Comparison of ENCODE assay signal across 4 worm cellular contexts in the genomic region with DNA sequence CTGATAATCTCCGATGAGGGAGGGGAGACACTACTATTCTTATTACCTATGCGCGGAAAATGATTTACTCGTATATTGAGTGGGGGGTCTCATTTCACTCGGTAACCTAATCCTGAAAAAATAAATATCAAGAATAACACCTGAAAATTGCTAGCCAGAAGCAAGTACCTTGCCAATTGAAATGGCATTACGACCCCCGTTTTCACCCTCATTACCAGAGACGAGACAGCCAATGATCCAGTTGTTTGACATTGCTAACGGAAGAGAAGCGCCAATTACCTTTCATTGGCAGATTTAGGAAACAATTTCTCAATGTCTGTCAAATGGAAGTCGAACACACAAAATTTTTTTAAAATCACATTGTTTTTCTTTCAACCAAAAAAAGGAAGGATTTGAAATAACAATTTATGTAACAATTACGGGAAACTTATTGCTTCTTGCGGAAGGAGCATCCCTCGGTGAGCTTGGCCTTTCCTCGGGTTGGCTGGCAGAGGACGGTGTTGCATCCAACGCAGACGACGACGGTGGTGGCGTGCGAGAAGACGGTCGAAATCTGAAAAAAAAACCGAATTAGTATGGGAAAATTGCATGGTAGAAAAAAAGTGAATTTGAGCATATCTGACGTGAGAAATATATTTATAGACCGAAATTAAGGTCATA.
A peak's percentile ranks its signal among the peaks of the same experiment; 100 is the strongest.
TF ChIP-seq lines count a peak whose summit lies in the region.

No protein-coding gene starts in this region.

TF ChIP-seq in whole organism, L1 larva, 84 proteins besides CTCF, POLR2A, EP300 and RAD21:
- TF ChIP-seq nhr-47 (tag; optimal IDR thresholded peaks at IDR 0.05; lab: Kevin White, UChicago) (peak; percentile 13), ztf-4 (tag; optimal IDR thresholded peaks at IDR 0.05; lab: Kevin White, UChicago) (no peak), nhr-237 (tag; optimal IDR thresholded peaks at IDR 0.05; lab: Kevin White, UChicago) (no peak), nhr-85 (tag; lab: Kevin White, UChicago) (peak; percentile 20), lin-14 (GFP tag; optimal IDR thresholded peaks at IDR 0.05; lab: Kevin White, UChicago) (no peak), nhr-11 (tag; optimal IDR thresholded peaks at IDR 0.05; lab: Kevin White, UChicago) (no peak), lsy-2 (tag; optimal IDR thresholded peaks at IDR 0.05; lab: Kevin White, UChicago) (peak in 1 of 2 experiments; percentile 17)

TF ChIP-seq in whole organism, L4 larva, 104 proteins besides CTCF, POLR2A, EP300 and RAD21 (continues in another document):
- TF ChIP-seq daf-16 (GFP tag; optimal IDR thresholded peaks at IDR 0.05; lab: Kevin White, UChicago) (peak in 1 of 2 experiments; percentile 7), daf-16 (tag; optimal IDR thresholded peaks at IDR 0.05; lab: Kevin White, UChicago) (no peak), egl-27 (tag; optimal IDR thresholded peaks at IDR 0.05; lab: Kevin White, UChicago) (no peak), dpl-1 (GFP tag; optimal IDR thresholded peaks at IDR 0.05; lab: Kevin White, UChicago) (no peak), dve-1 (tag; optimal IDR thresholded peaks at IDR 0.05; lab: Kevin White, UChicago; ENCODE audit: insufficient read depth) (no peak), aha-1 (tag; lab: Kevin White, UChicago) (no peak), F49E8.2 (tag; optimal IDR thresholded peaks at IDR 0.05; lab: Kevin White, UChicago; ENCODE audit: borderline replicate concordance) (peak; percentile 92), lir-3 (tag; optimal IDR thresholded peaks at IDR 0.05; lab: Kevin White, UChicago) (no peak), ces-1 (GFP tag; optimal IDR thresholded peaks at IDR 0.05; lab: Kevin White, UChicago) (no peak), nhr-237 (tag; optimal IDR thresholded peaks at IDR 0.05; lab: Kevin White, UChicago) (no peak), ceh-20 (GFP tag; IDR thresholded peaks at IDR 0.05; lab: Robert Waterston, UW) (no peak), lin-1 (GFP tag; IDR thresholded peaks at IDR 0.05; lab: Robert Waterston, UW) (peak; percentile 60), mep-1 (tag; optimal IDR thresholded peaks at IDR 0.05; lab: Kevin White, UChicago) (no peak), mdl-1 (tag; optimal IDR thresholded peaks at IDR 0.05; lab: Kevin White, UChicago) (no peak), T20F7.1 (GFP tag; optimal IDR thresholded peaks at IDR 0.05; lab: Kevin White, UChicago) (no peak), ctbp-1 (GFP tag; IDR thresholded peaks at IDR 0.05; lab: Robert Waterston, UW) (0 out of 2 replicates have a peak, but pooled peaks have one; percentile 35), nhr-102 (tag; optimal IDR thresholded peaks at IDR 0.05; lab: Kevin White, UChicago) (no peak), zip-2 (tag; optimal IDR thresholded peaks at IDR 0.05; lab: Kevin White, UChicago) (no peak), F37D6.2 (tag; optimal IDR thresholded peaks at IDR 0.05; lab: Kevin White, UChicago) (no peak), arid-1 (GFP tag; conservative IDR thresholded peaks at IDR 0.05; lab: Robert Waterston, UW) (peak; percentile 80), ama-1 (optimal IDR thresholded peaks at IDR 0.05; lab: Kevin White, UChicago) (peak; percentile 44), egl-43 (GFP tag; IDR thresholded peaks at IDR 0.05; lab: Robert Waterston, UW) (0 out of 2 replicates have a peak, but pooled peaks have one; percentile 62), unc-39 (tag; optimal IDR thresholded peaks at IDR 0.05; lab: Kevin White, UChicago) (no peak), F10B5.3 (tag; optimal IDR thresholded peaks at IDR 0.05; lab: Kevin White, UChicago) (no peak), hif-1 (tag; optimal IDR thresholded peaks at IDR 0.05; lab: Kevin White, UChicago) (no peak), mdt-29 (GFP tag; IDR thresholded peaks at IDR 0.05; lab: Robert Waterston, UW) (no peak)

TF ChIP-seq in whole organism, midembryonic, 9 proteins besides CTCF, POLR2A, EP300 and RAD21:
- TF ChIP-seq med-1 (GFP tag; optimal IDR thresholded peaks at IDR 0.05; lab: Kevin White, UChicago; ENCODE audit: insufficient read depth) (no peak), ref-1 (GFP tag; conservative IDR thresholded peaks at IDR 0.05; lab: Robert Waterston, UW) (0 out of 2 replicates have a peak, but pooled peaks have one; percentile 24), cog-1 (tag; optimal IDR thresholded peaks at IDR 0.05; lab: Kevin White, UChicago) (no peak), klf-2 (GFP tag; conservative IDR thresholded peaks at IDR 0.05; lab: Robert Waterston, UW) (no peak), flt-1 (GFP tag; IDR thresholded peaks at IDR 0.05; lab: Robert Waterston, UW) (no peak)

TF ChIP-seq in whole organism, young adult, 124 proteins besides CTCF, POLR2A, EP300 and RAD21 (continues in another document):
- TF ChIP-seq nhr-179 (tag; optimal IDR thresholded peaks at IDR 0.05; lab: Kevin White, UChicago): no peak
- TF ChIP-seq sea-2 (GFP tag; IDR thresholded peaks at IDR 0.05; lab: Robert Waterston, UW): no peak
- peak; percentile 1 for TF ChIP-seq repo-1 (tag; optimal IDR thresholded peaks at IDR 0.05; lab: Kevin White, UChicago)
- no peak for TF ChIP-seq ztf-22 (GFP tag; optimal IDR thresholded peaks at IDR 0.05; lab: Kevin White, UChicago)
- peak; percentile 81 for TF ChIP-seq Y53G8AR.9 (GFP tag; conservative IDR thresholded peaks at IDR 0.05; lab: Robert Waterston, UW)
- peak; percentile 91 for TF ChIP-seq F49E8.2 (tag; optimal IDR thresholded peaks at IDR 0.05; lab: Kevin White, UChicago; ENCODE audit: insufficient read depth)
- peak; percentile 41; the same call in 1 of the 2 replicates for TF ChIP-seq mcd-1 (GFP tag; IDR thresholded peaks at IDR 0.05; lab: Robert Waterston, UW)
- TF ChIP-seq hmg-1.2 (GFP tag; IDR thresholded peaks at IDR 0.05; lab: Robert Waterston, UW): peak; percentile 44
- TF ChIP-seq F10E7.11 (tag; optimal IDR thresholded peaks at IDR 0.05; lab: Kevin White, UChicago): peak; percentile 0
- no peak for TF ChIP-seq lin-40 (tag; optimal IDR thresholded peaks at IDR 0.05; lab: Kevin White, UChicago)
- TF ChIP-seq pbrm-1 (GFP tag; IDR thresholded peaks at IDR 0.05; lab: Robert Waterston, UW): peak; percentile 70
- TF ChIP-seq lin-26 (GFP tag; IDR thresholded peaks at IDR 0.05; lab: Robert Waterston, UW): peak; percentile 69; the same call in 1 of the 2 replicates
- no peak for TF ChIP-seq let-526 (GFP tag; IDR thresholded peaks at IDR 0.05; lab: Robert Waterston, UW)
- TF ChIP-seq mxl-1 (tag; optimal IDR thresholded peaks at IDR 0.05; lab: Kevin White, UChicago): no peak
- TF ChIP-seq hrde-1 (tag; optimal IDR thresholded peaks at IDR 0.05; lab: Kevin White, UChicago; ENCODE audit: borderline replicate concordance): peak; percentile 36
- TF ChIP-seq ceh-58 (GFP tag; IDR thresholded peaks at IDR 0.05; lab: Robert Waterston, UW): 0 out of 2 replicates have a peak, but pooled peaks have one; percentile 71
- no peak for TF ChIP-seq cebp-1 (GFP tag; IDR thresholded peaks at IDR 0.05; lab: Robert Waterston, UW)
- peak; percentile 29 for TF ChIP-seq cebp-1 (tag; optimal IDR thresholded peaks at IDR 0.05; lab: Kevin White, UChicago)
- TF ChIP-seq snpc-4 (GFP tag; optimal IDR thresholded peaks at IDR 0.05; lab: Kevin White, UChicago): peak; percentile 1
- TF ChIP-seq snpc-4 (tag; optimal IDR thresholded peaks at IDR 0.05; lab: Kevin White, UChicago): no peak
- no peak for TF ChIP-seq F23B12.7 (tag; optimal IDR thresholded peaks at IDR 0.05; lab: Kevin White, UChicago; ENCODE audit: insufficient read depth)
- peak; percentile 34 for TF ChIP-seq snpc-1.3 (tag; optimal IDR thresholded peaks at IDR 0.05; lab: Kevin White, UChicago; ENCODE audit: insufficient read depth)
- TF ChIP-seq nhr-27 (tag; optimal IDR thresholded peaks at IDR 0.05; lab: Kevin White, UChicago): peak; percentile 32
- TF ChIP-seq F57C9.4 (tag; optimal IDR thresholded peaks at IDR 0.05; lab: Kevin White, UChicago): no peak
- peak; percentile 95 for TF ChIP-seq B0336.3 (GFP tag; IDR thresholded peaks at IDR 0.05; lab: Robert Waterston, UW)
- peak; percentile 61 for TF ChIP-seq zim-3 (tag; optimal IDR thresholded peaks at IDR 0.05; lab: Kevin White, UChicago)
- peak; percentile 27; the same call in 1 of the 2 replicates for TF ChIP-seq D2030.7 (GFP tag; IDR thresholded peaks at IDR 0.05; lab: Robert Waterston, UW)
- TF ChIP-seq unc-130 (GFP tag; optimal IDR thresholded peaks at IDR 0.05; lab: Kevin White, UChicago): peak; percentile 28
- TF ChIP-seq akir-1 (GFP tag; optimal IDR thresholded peaks at IDR 0.05; lab: Kevin White, UChicago): no peak
- TF ChIP-seq snpc-1.1 (tag; optimal IDR thresholded peaks at IDR 0.05; lab: Kevin White, UChicago; ENCODE audit: insufficient read depth): peak; percentile 7
- no peak for TF ChIP-seq nhr-120 (GFP tag; IDR thresholded peaks at IDR 0.05; lab: Robert Waterston, UW)
- peak; percentile 47; the same call in 1 of the 2 replicates for TF ChIP-seq madf-3 (GFP tag; IDR thresholded peaks at IDR 0.05; lab: Robert Waterston, UW)
- TF ChIP-seq efl-1 (GFP tag; optimal IDR thresholded peaks at IDR 0.05; lab: Kevin White, UChicago): no peak
- peak; percentile 46 for TF ChIP-seq ceh-100 (GFP tag; IDR thresholded peaks at IDR 0.05; lab: Robert Waterston, UW)
- no peak for TF ChIP-seq ztf-25 (GFP tag; IDR thresholded peaks at IDR 0.05; lab: Robert Waterston, UW)
- peak; percentile 51; the same call in 1 of the 2 replicates for TF ChIP-seq egl-44 (GFP tag; IDR thresholded peaks at IDR 0.05; lab: Robert Waterston, UW)
- peak; percentile 76 for TF ChIP-seq lin-54 (GFP tag; optimal IDR thresholded peaks at IDR 0.05; lab: Kevin White, UChicago)
- TF ChIP-seq tbp1 (GFP tag; optimal IDR thresholded peaks at IDR 0.05; lab: Kevin White, UChicago): peak; percentile 41
- peak; percentile 32 for TF ChIP-seq athp-1 (tag; optimal IDR thresholded peaks at IDR 0.05; lab: Kevin White, UChicago)
- TF ChIP-seq die-1 (tag; optimal IDR thresholded peaks at IDR 0.05; lab: Kevin White, UChicago): peak; percentile 6
- TF ChIP-seq bed-2 (GFP tag; IDR thresholded peaks at IDR 0.05; lab: Robert Waterston, UW): no peak
- TF ChIP-seq ztf-26 (tag; optimal IDR thresholded peaks at IDR 0.05; lab: Kevin White, UChicago): no peak
- TF ChIP-seq cebp-2 (GFP tag; IDR thresholded peaks at IDR 0.05; lab: Robert Waterston, UW): 0 out of 2 replicates have a peak, but pooled peaks have one; percentile 60
- 0 out of 2 replicates have a peak, but pooled peaks have one; percentile 60 for TF ChIP-seq aptf-3 (GFP tag; IDR thresholded peaks at IDR 0.05; lab: Robert Waterston, UW)
- TF ChIP-seq ceh-91 (GFP tag; IDR thresholded peaks at IDR 0.05; lab: Robert Waterston, UW): no peak
- no peak for TF ChIP-seq pha-4 (tag; optimal IDR thresholded peaks at IDR 0.05; lab: Kevin White, UChicago)
- TF ChIP-seq K11D2.4 (GFP tag; IDR thresholded peaks at IDR 0.05; lab: Robert Waterston, UW): no peak
- peak; percentile 33 for TF ChIP-seq fkh-3 (tag; optimal IDR thresholded peaks at IDR 0.05; lab: Kevin White, UChicago)
